Fruit fly (Drosophila melanogaster): ENCODE results near the gene Zdhhc8.

Gene Zdhhc8

DNA sequence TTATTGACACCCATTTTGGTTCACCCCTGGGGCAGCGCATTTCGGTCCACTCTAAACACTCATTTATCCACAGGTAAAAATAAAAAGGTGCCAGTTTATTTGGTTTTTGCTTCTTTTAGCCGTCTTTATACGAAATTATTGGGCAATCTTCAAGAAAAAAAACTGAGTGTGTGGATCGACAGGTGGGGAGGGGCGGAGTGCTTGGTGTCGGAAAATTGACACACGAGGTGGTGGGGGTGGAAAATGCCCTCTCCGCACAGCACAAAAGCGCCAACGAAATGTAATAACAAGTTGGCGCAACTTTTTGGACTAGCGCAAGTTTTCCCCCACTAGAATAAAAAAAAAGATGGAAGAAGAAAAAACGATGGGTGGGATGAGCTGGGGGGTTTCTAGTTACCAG, 10.5 kb downstream of the Zdhhc8 start:
- TF ChIP-seq brk (GFP tag; optimal IDR thresholded peaks at IDR 0.05) = no peak
- no peak for TF ChIP-seq sage (GFP tag; optimal IDR thresholded peaks at IDR 0.05)
- no peak for TF ChIP-seq woc (GFP tag; optimal IDR thresholded peaks at IDR 0.05)
- no peak for TF ChIP-seq ey (GFP tag; optimal IDR thresholded peaks at IDR 0.05)
- no peak for TF ChIP-seq jim (GFP tag; optimal IDR thresholded peaks at IDR 0.05)
- TF ChIP-seq lola (GFP tag; optimal IDR thresholded peaks at IDR 0.05) = no peak
- TF ChIP-seq CG9705 (GFP tag; optimal IDR thresholded peaks at IDR 0.05) = no peak

DNA sequence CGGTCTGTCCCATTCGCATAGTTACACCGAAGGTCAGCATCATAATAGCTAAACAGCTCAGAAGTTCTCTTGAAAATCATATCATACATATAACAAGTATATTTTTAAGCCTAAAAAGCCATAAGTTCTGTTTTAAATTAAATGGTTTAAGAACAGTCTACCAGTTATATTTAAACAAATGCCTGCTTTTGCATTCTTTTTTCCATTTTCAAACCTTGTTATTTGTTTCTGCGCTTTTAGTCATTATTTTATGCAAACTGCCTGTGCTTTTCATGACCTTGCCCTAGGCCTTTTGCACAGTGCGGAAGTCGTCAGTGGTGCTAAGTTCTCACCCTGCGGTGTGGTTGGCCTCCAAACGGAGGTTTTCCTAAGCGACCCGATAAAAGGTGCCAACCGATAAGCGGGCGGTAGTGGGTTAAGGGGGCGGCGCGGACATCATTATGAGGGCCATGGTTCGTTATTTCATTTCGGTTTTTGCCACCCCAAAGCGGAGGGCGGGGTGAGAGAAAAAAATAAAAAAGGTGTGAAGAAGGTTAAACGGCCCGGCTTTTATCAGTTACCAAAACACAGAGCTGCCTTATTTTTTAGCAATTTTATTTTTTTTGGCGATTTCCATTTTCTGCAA, 11.4 kb downstream of the Zdhhc8 start:
- no peak for TF ChIP-seq CG32264 (GFP tag; optimal IDR thresholded peaks at IDR 0.05)
- no peak for TF ChIP-seq sage (GFP tag; optimal IDR thresholded peaks at IDR 0.05)
- peak; percentile 78 for TF ChIP-seq jim (GFP tag; optimal IDR thresholded peaks at IDR 0.05)
- TF ChIP-seq lola (GFP tag; optimal IDR thresholded peaks at IDR 0.05) = no peak
- peak; percentile 73 for TF ChIP-seq OdsH (GFP tag; optimal IDR thresholded peaks at IDR 0.05)
- peak; percentile 33 for TF ChIP-seq Dfd (GFP tag; optimal IDR thresholded peaks at IDR 0.05)
- TF ChIP-seq br (GFP tag; optimal IDR thresholded peaks at IDR 0.05) = peak; percentile 78
- TF ChIP-seq foxo (GFP tag; optimal IDR thresholded peaks at IDR 0.05) = peak in 1 of 2 experiments; percentile 82
- no peak for TF ChIP-seq CrebA (GFP tag; optimal IDR thresholded peaks at IDR 0.05; ENCODE audit: borderline replicate concordance)
- peak; percentile 80 for TF ChIP-seq ey (GFP tag; optimal IDR thresholded peaks at IDR 0.05)
- no peak for TF ChIP-seq GATAd (GFP tag; optimal IDR thresholded peaks at IDR 0.05)
- no peak for TF ChIP-seq Dif (GFP tag; optimal IDR thresholded peaks at IDR 0.05; ENCODE audit: partially characterized antibody)
- TF ChIP-seq Rel (GFP tag; optimal IDR thresholded peaks at IDR 0.05) = no peak
- peak; percentile 26 for TF ChIP-seq Rel (tag; optimal IDR thresholded peaks at IDR 0.05)
- peak; percentile 27 for TF ChIP-seq woc (GFP tag; optimal IDR thresholded peaks at IDR 0.05)
- no peak for TF ChIP-seq dl (GFP tag; optimal IDR thresholded peaks at IDR 0.05; ENCODE audit: insufficient read depth in 1 of 2, partially characterized antibody in 2 of 2)
- no peak for TF ChIP-seq dsf (GFP tag; optimal IDR thresholded peaks at IDR 0.05; ENCODE audit: borderline replicate concordance)
- TF ChIP-seq Hnf4 (GFP tag; optimal IDR thresholded peaks at IDR 0.05) = no peak
- peak; percentile 68 for TF ChIP-seq fru (GFP tag; optimal IDR thresholded peaks at IDR 0.05)
- TF ChIP-seq Hr83 (GFP tag; optimal IDR thresholded peaks at IDR 0.05; ENCODE audit: poor library complexity, severe bottlenecking) = no peak
- no peak for TF ChIP-seq Hr78 (GFP tag; optimal IDR thresholded peaks at IDR 0.05)
- TF ChIP-seq usp (GFP tag; optimal IDR thresholded peaks at IDR 0.05) = no peak
- TF ChIP-seq HLH106 (tag; optimal IDR thresholded peaks at IDR 0.05) = peak; percentile 84
- peak; percentile 47 for TF ChIP-seq tai (GFP tag; optimal IDR thresholded peaks at IDR 0.05)
- TF ChIP-seq h (GFP tag; optimal IDR thresholded peaks at IDR 0.05) = peak; percentile 77
- peak; percentile 64 for TF ChIP-seq CG9705 (GFP tag; optimal IDR thresholded peaks at IDR 0.05)
- no peak for TF ChIP-seq Mio (GFP tag; optimal IDR thresholded peaks at IDR 0.05)
- no peak for TF ChIP-seq Abd-B (GFP tag; optimal IDR thresholded peaks at IDR 0.05)
- peak; percentile 77 for TF ChIP-seq rgr (GFP tag; optimal IDR thresholded peaks at IDR 0.05)
- TF ChIP-seq pan (optimal IDR thresholded peaks at IDR 0.05) = no peak
- peak; percentile 79 for TF ChIP-seq Sp1 (GFP tag; optimal IDR thresholded peaks at IDR 0.05)
- peak; percentile 80 for TF ChIP-seq dmrt93B (GFP tag; optimal IDR thresholded peaks at IDR 0.05)
- peak; percentile 54 for TF ChIP-seq psq (GFP tag; optimal IDR thresholded peaks at IDR 0.05)
- TF ChIP-seq Myc (optimal IDR thresholded peaks at IDR 0.05) = no peak
- TF ChIP-seq N (GFP tag; optimal IDR thresholded peaks at IDR 0.05) = no peak
- no peak for TF ChIP-seq brk (GFP tag; optimal IDR thresholded peaks at IDR 0.05)
- TF ChIP-seq Jra (GFP tag; optimal IDR thresholded peaks at IDR 0.05) = no peak
- no peak for TF ChIP-seq Vsx2 (GFP tag; optimal IDR thresholded peaks at IDR 0.05; ENCODE audit: partially characterized antibody)
- no peak for TF ChIP-seq sv (GFP tag; optimal IDR thresholded peaks at IDR 0.05)

Measured in whole organism, wandering third instar larva.